Worm (Caenorhabditis elegans): ENCODE results near the gene lron-5.

The lron-5 gene

ce11 chrIII:4595771-4596227, 27.0 kb upstream of the lron-5 start, which contains the start of gene asb-1:
TSS of gene asb-1 (minus strand) at chrIII:4595821.
- no peak for TF ChIP-seq ref-1 (GFP tag; conservative IDR thresholded peaks at IDR 0.05)
- no peak for TF ChIP-seq cog-1 (tag; optimal IDR thresholded peaks at IDR 0.05)
- TF ChIP-seq T22C8.4 (GFP tag; IDR thresholded peaks at IDR 0.05) = no peak
- TF ChIP-seq ztf-23 (GFP tag; IDR thresholded peaks at IDR 0.05) = no peak
- TF ChIP-seq tab-1 (GFP tag; IDR thresholded peaks at IDR 0.05) = no peak
- no peak for TF ChIP-seq med-1 (GFP tag; optimal IDR thresholded peaks at IDR 0.05; ENCODE audit: insufficient read depth)
- TF ChIP-seq flt-1 (GFP tag; IDR thresholded peaks at IDR 0.05) = no peak
- TF ChIP-seq ztf-29 (GFP tag; IDR thresholded peaks at IDR 0.05) = no peak
- TF ChIP-seq klf-2 (GFP tag; conservative IDR thresholded peaks at IDR 0.05) = no peak

- TF ChIP-seq cog-1 (tag; optimal IDR thresholded peaks at IDR 0.05) = no peak
- TF ChIP-seq ztf-23 (GFP tag; IDR thresholded peaks at IDR 0.05) = no peak
- TF ChIP-seq T22C8.4 (GFP tag; IDR thresholded peaks at IDR 0.05) = no peak
- TF ChIP-seq flt-1 (GFP tag; IDR thresholded peaks at IDR 0.05) = no peak
- no peak for TF ChIP-seq ref-1 (GFP tag; conservative IDR thresholded peaks at IDR 0.05)
- no peak for TF ChIP-seq klf-2 (GFP tag; conservative IDR thresholded peaks at IDR 0.05)
- TF ChIP-seq med-1 (GFP tag; optimal IDR thresholded peaks at IDR 0.05; ENCODE audit: insufficient read depth) = no peak
- TF ChIP-seq ztf-29 (GFP tag; IDR thresholded peaks at IDR 0.05) = no peak
- TF ChIP-seq tab-1 (GFP tag; IDR thresholded peaks at IDR 0.05) = no peak
Measured at ce11 chrIII:4600139-4600762, 22.6 kb upstream of the lron-5 start, which contains the start of gene mab-21. TSS of gene mab-21 (plus strand) at chrIII:4600753.

ce11 chrIII:4601286-4601685, 21.5 kb upstream of the lron-5 start:
- no peak for TF ChIP-seq med-1 (GFP tag; optimal IDR thresholded peaks at IDR 0.05; ENCODE audit: insufficient read depth)
- TF ChIP-seq ztf-29 (GFP tag; IDR thresholded peaks at IDR 0.05) = no peak
- TF ChIP-seq cog-1 (tag; optimal IDR thresholded peaks at IDR 0.05) = no peak

ce11 chrIII:4603837-4604236, 19.0 kb upstream of the lron-5 start:
- no peak for TF ChIP-seq tab-1 (GFP tag; IDR thresholded peaks at IDR 0.05)
- TF ChIP-seq ref-1 (GFP tag; conservative IDR thresholded peaks at IDR 0.05) = no peak
- TF ChIP-seq med-1 (GFP tag; optimal IDR thresholded peaks at IDR 0.05; ENCODE audit: insufficient read depth) = no peak
- TF ChIP-seq klf-2 (GFP tag; conservative IDR thresholded peaks at IDR 0.05) = no peak
- no peak for TF ChIP-seq T22C8.4 (GFP tag; IDR thresholded peaks at IDR 0.05)
- no peak for TF ChIP-seq ztf-29 (GFP tag; IDR thresholded peaks at IDR 0.05)

ce11 chrIII:4612334-4612953, 10.4 kb upstream of the lron-5 start, which contains the start of gene sel-2:
TSS of gene sel-2 (minus strand) at chrIII:4612384.
- TF ChIP-seq ref-1 (GFP tag; conservative IDR thresholded peaks at IDR 0.05) = no peak
- TF ChIP-seq ztf-29 (GFP tag; IDR thresholded peaks at IDR 0.05) = no peak
- TF ChIP-seq ztf-23 (GFP tag; IDR thresholded peaks at IDR 0.05) = no peak
- TF ChIP-seq tab-1 (GFP tag; IDR thresholded peaks at IDR 0.05) = no peak
- no peak for TF ChIP-seq flt-1 (GFP tag; IDR thresholded peaks at IDR 0.05)
- TF ChIP-seq med-1 (GFP tag; optimal IDR thresholded peaks at IDR 0.05; ENCODE audit: insufficient read depth) = no peak
- no peak for TF ChIP-seq T22C8.4 (GFP tag; IDR thresholded peaks at IDR 0.05)
- TF ChIP-seq klf-2 (GFP tag; conservative IDR thresholded peaks at IDR 0.05) = no peak
- TF ChIP-seq cog-1 (tag; optimal IDR thresholded peaks at IDR 0.05) = no peak

- TF ChIP-seq cog-1 (tag; optimal IDR thresholded peaks at IDR 0.05) (no peak), med-1 (GFP tag; optimal IDR thresholded peaks at IDR 0.05; ENCODE audit: insufficient read depth) (no peak), ref-1 (GFP tag; conservative IDR thresholded peaks at IDR 0.05) (no peak), klf-2 (GFP tag; conservative IDR thresholded peaks at IDR 0.05) (no peak), tab-1 (GFP tag; IDR thresholded peaks at IDR 0.05) (no peak), flt-1 (GFP tag; IDR thresholded peaks at IDR 0.05) (no peak), ztf-23 (GFP tag; IDR thresholded peaks at IDR 0.05) (no peak), T22C8.4 (GFP tag; IDR thresholded peaks at IDR 0.05) (no peak), ztf-29 (GFP tag; IDR thresholded peaks at IDR 0.05) (no peak)
Measured at ce11 chrIII:4616071-4616571, 6.7 kb upstream of the lron-5 start, which contains the start of gene lips-3. TSS of gene lips-3 (plus strand) at chrIII:4616528.

ce11 chrIII:4626148-4626922, 3.5 kb downstream of the lron-5 start:
- no peak for TF ChIP-seq med-1 (GFP tag; optimal IDR thresholded peaks at IDR 0.05; ENCODE audit: insufficient read depth)
- TF ChIP-seq ref-1 (GFP tag; conservative IDR thresholded peaks at IDR 0.05) = no peak
- TF ChIP-seq ztf-23 (GFP tag; IDR thresholded peaks at IDR 0.05) = no peak
- no peak for TF ChIP-seq ztf-29 (GFP tag; IDR thresholded peaks at IDR 0.05)

ce11 chrIII:4628165-4628564, 5.3 kb downstream of the lron-5 start, which contains the start of gene clec-151:
TSS of gene clec-151 (plus strand) at chrIII:4628465.
- TF ChIP-seq med-1 (GFP tag; optimal IDR thresholded peaks at IDR 0.05; ENCODE audit: insufficient read depth) (no peak), klf-2 (GFP tag; conservative IDR thresholded peaks at IDR 0.05) (no peak), T22C8.4 (GFP tag; IDR thresholded peaks at IDR 0.05) (no peak), ztf-29 (GFP tag; IDR thresholded peaks at IDR 0.05) (no peak), tab-1 (GFP tag; IDR thresholded peaks at IDR 0.05) (no peak), ref-1 (GFP tag; conservative IDR thresholded peaks at IDR 0.05) (no peak), ztf-23 (GFP tag; IDR thresholded peaks at IDR 0.05) (no peak), flt-1 (GFP tag; IDR thresholded peaks at IDR 0.05) (no peak), cog-1 (tag; optimal IDR thresholded peaks at IDR 0.05) (no peak)

ce11 chrIII:4634947-4635346, 12.1 kb downstream of the lron-5 start, which contains the start of gene clec-153:
TSS of gene clec-153 (plus strand) at chrIII:4635247.
- no peak for TF ChIP-seq ref-1 (GFP tag; conservative IDR thresholded peaks at IDR 0.05)
- TF ChIP-seq klf-2 (GFP tag; conservative IDR thresholded peaks at IDR 0.05) = no peak
- no peak for TF ChIP-seq T22C8.4 (GFP tag; IDR thresholded peaks at IDR 0.05)
- no peak for TF ChIP-seq ztf-29 (GFP tag; IDR thresholded peaks at IDR 0.05)
- TF ChIP-seq tab-1 (GFP tag; IDR thresholded peaks at IDR 0.05) = no peak
- no peak for TF ChIP-seq ztf-23 (GFP tag; IDR thresholded peaks at IDR 0.05)
- TF ChIP-seq med-1 (GFP tag; optimal IDR thresholded peaks at IDR 0.05; ENCODE audit: insufficient read depth) = no peak
- TF ChIP-seq cog-1 (tag; optimal IDR thresholded peaks at IDR 0.05) = no peak
- no peak for TF ChIP-seq flt-1 (GFP tag; IDR thresholded peaks at IDR 0.05)
